Fruit fly (Drosophila melanogaster): Measurements from ENCODE around the gene Ag5r2.
A peak's percentile ranks its signal among the peaks of the same experiment; 100 is the strongest.

- TF ChIP-seq gem (tag; optimal IDR thresholded peaks at IDR 0.05) (no peak), dmrt11E (tag; optimal IDR thresholded peaks at IDR 0.05) (no peak), gce (GFP tag; IDR thresholded peaks at IDR 0.05) (no peak), CG14014 (GFP tag; IDR thresholded peaks at IDR 0.05) (no peak), CG14710 (tag; optimal IDR thresholded peaks at IDR 0.05) (peak; percentile 67), wek (GFP tag; optimal IDR thresholded peaks at IDR 0.05) (no peak), CG10321 (GFP tag; IDR thresholded peaks at IDR 0.05) (no peak), zen2 (GFP tag; IDR thresholded peaks at IDR 0.05; ENCODE audit: partially characterized antibody) (no peak), toy (GFP tag; IDR thresholded peaks at IDR 0.05) (no peak), ssp (GFP tag; IDR thresholded peaks at IDR 0.05) (no peak), CG1832 (GFP tag; optimal IDR thresholded peaks at IDR 0.05) (no peak)
These were observed 48.9 kb upstream of the Ag5r2 start, which contains the start of gene CG14411 for dm6 chrX:14832562-14833303.
